Worm (Caenorhabditis elegans): ENCODE data around the gene H23N18.6.

- TF ChIP-seq unc-62 (GFP tag; optimal IDR thresholded peaks at IDR 0.05): no peak
- no peak for TF ChIP-seq dpl-1 (GFP tag; optimal IDR thresholded peaks at IDR 0.05)
Measured at ce11 chrV:4929842-4930241, 15.0 kb upstream of the H23N18.6 start, which contains the start of gene str-205.

Data from whole organism, young adult.